Worm (Caenorhabditis elegans) whole organism, L2 larva: ENCODE data around the gene cutl-27.

Experiments used
- lin-11 ChIP-seq: fragments of 150-350 bp; sonication (generic microtip); optimal IDR thresholded peaks from 2 replicates; lab custom pipeline; 2014; ENCODE audit warnings: missing biosample characterization, missing genetic modification characterization, inconsistent platforms, mixed read lengths
- lin-13 ChIP-seq: fragments of 150-350 bp; optimal IDR thresholded peaks from 2 replicates; lab custom pipeline; 2014; ENCODE audit warnings: missing biosample characterization, missing genetic modification reagents, missing genetic modification characterization
- nhr-11 ChIP-seq: fragments of 150-350 bp; optimal IDR thresholded peaks from 2 replicates; lab custom pipeline; 2014; ENCODE audit warnings: missing biosample characterization, missing genetic modification characterization
- nhr-77 ChIP-seq: fragments of 150-350 bp; optimal IDR thresholded peaks from 2 replicates; lab custom pipeline; 2014; ENCODE audit warnings: missing biosample characterization, missing genetic modification characterization
- zag-1 ChIP-seq: fragments of 150-350 bp; optimal IDR thresholded peaks from 2 replicates; lab custom pipeline; 2014; ENCODE audit warnings: missing biosample characterization, missing genetic modification characterization

- TF ChIP-seq zag-1 (tag; lab: Kevin White, UChicago) = no peak
- TF ChIP-seq nhr-11 (tag; lab: Kevin White, UChicago) = no peak
- TF ChIP-seq lin-11 = no peak
- no peak for TF ChIP-seq nhr-77 (tag; lab: Kevin White, UChicago)
- TF ChIP-seq lin-13 = no peak
Observed at ce11 chrIV:11867652-11868232, 10.6 kb upstream of the cutl-27 start.
